Worm (Caenorhabditis elegans) whole organism, L3 larva: Measurements from ENCODE around the gene C05E11.2.

Source experiments
- aly-2 ChIP-seq: fragments of 150-350 bp; optimal IDR thresholded peaks from 2 replicates; lab custom pipeline; 2014; ENCODE audit warnings: missing biosample characterization, missing genetic modification characterization
- ama-1 ChIP-seq: fragments of 150-350 bp; optimal IDR thresholded peaks from 2 replicates; lab custom pipeline; 2018
- ceh-28 ChIP-seq: fragments of 150-350 bp; optimal IDR thresholded peaks from 2 replicates; lab custom pipeline; 2014; ENCODE audit warnings: missing biosample characterization, missing genetic modification reagents, missing genetic modification characterization
- ceh-9 ChIP-seq: sonication (generic microtip); optimal IDR thresholded peaks from 2 replicates; lab custom pipeline; 2018; ENCODE audit warnings: missing biosample characterization, missing genetic modification characterization
- egl-5 ChIP-seq: fragments of 150-350 bp; optimal IDR thresholded peaks from 2 replicates; lab custom pipeline; 2017; ENCODE audit warnings: missing biosample characterization, missing genetic modification reagents, missing genetic modification characterization, inconsistent platforms
- elt-1 ChIP-seq: fragments of 150-350 bp; optimal IDR thresholded peaks from 2 replicates; lab custom pipeline; 2014; ENCODE audit warnings: missing biosample characterization, missing genetic modification characterization
- elt-2 ChIP-seq: sonication (generic microtip); optimal IDR thresholded peaks from 2 replicates; lab custom pipeline; 2016; ENCODE audit warnings: missing genetic modification reagents, mild to moderate bottlenecking, missing genetic modification characterization, missing compliant biosample characterization
- fkh-10 ChIP-seq: sonication (generic microtip); optimal IDR thresholded peaks from 2 replicates; lab custom pipeline; 2017; ENCODE audit warnings: missing biosample characterization, missing genetic modification reagents, missing genetic modification characterization
- fkh-2 ChIP-seq: fragments of 150-350 bp; optimal IDR thresholded peaks from 2 replicates; lab custom pipeline; 2014; ENCODE audit warnings: missing biosample characterization, missing genetic modification reagents, missing genetic modification characterization
- hmg-11 ChIP-seq: sonication (generic microtip); optimal IDR thresholded peaks from 2 replicates; lab custom pipeline; 2016; ENCODE audit warnings: missing genetic modification characterization, missing compliant biosample characterization
- jun-1 ChIP-seq: fragments of 150-350 bp; optimal IDR thresholded peaks from 2 replicates; lab custom pipeline; 2014; ENCODE audit warnings: missing biosample characterization, missing genetic modification reagents, missing genetic modification characterization
- lin-15B ChIP-seq: fragments of 150-350 bp; optimal IDR thresholded peaks from 2 replicates; lab custom pipeline; 2014; ENCODE audit warnings: missing biosample characterization, missing genetic modification characterization
- lsy-12 ChIP-seq: sonication (generic microtip); optimal IDR thresholded peaks from 2 replicates; lab custom pipeline; 2016; ENCODE audit warnings: mild to moderate bottlenecking, missing genetic modification characterization, missing compliant biosample characterization
- mdl-1 ChIP-seq: fragments of 150-350 bp; optimal IDR thresholded peaks from 2 replicates; lab custom pipeline; 2014; ENCODE audit warnings: missing biosample characterization, missing genetic modification characterization
- nfya-1 ChIP-seq: sonication (generic microtip); optimal IDR thresholded peaks from 2 replicates; lab custom pipeline; 2017; ENCODE audit warnings: missing genetic modification characterization, mild to moderate bottlenecking, missing compliant biosample characterization, antibody characterized with exemption, moderate library complexity; ENCODE audit not compliant: insufficient read depth
- nhr-23 ChIP-seq: fragments of 150-350 bp; optimal IDR thresholded peaks from 2 replicates; lab custom pipeline; 2014; ENCODE audit warnings: missing biosample characterization, missing genetic modification reagents, missing genetic modification characterization
- nhr-25 ChIP-seq: sonication (generic microtip); optimal IDR thresholded peaks from 2 replicates; lab custom pipeline; 2017; ENCODE audit warnings: missing biosample characterization, missing genetic modification characterization
- nhr-28 ChIP-seq: fragments of 150-350 bp; optimal IDR thresholded peaks from 2 replicates; lab custom pipeline; 2014; ENCODE audit warnings: missing biosample characterization, missing genetic modification characterization
- nhr-43 ChIP-seq: sonication (generic microtip); optimal IDR thresholded peaks from 2 replicates; lab custom pipeline; 2016; ENCODE audit warnings: mild to moderate bottlenecking, missing genetic modification characterization, missing compliant biosample characterization; ENCODE audit not compliant: poor library complexity, severe bottlenecking
- nhr-77 ChIP-seq: fragments of 150-350 bp; optimal IDR thresholded peaks from 2 replicates; lab custom pipeline; 2014; ENCODE audit warnings: missing biosample characterization, missing genetic modification characterization
- pha-4 ChIP-seq: fragments of 150-350 bp; optimal IDR thresholded peaks from 2 replicates; lab custom pipeline; 2014; ENCODE audit warnings: missing biosample characterization, missing genetic modification reagents, missing genetic modification characterization
- pqm-1 ChIP-seq: fragments of 150-350 bp; optimal IDR thresholded peaks from 2 replicates; lab custom pipeline; 2017; ENCODE audit warnings: missing biosample characterization, missing genetic modification characterization, inconsistent platforms
- snpc-4 ChIP-seq: fragments of 150-350 bp; optimal IDR thresholded peaks from 2 replicates; lab custom pipeline; 2014; ENCODE audit warnings: missing biosample characterization, missing genetic modification characterization
- tbx-2 ChIP-seq: sonication (generic microtip); optimal IDR thresholded peaks from 2 replicates; lab custom pipeline; 2016; ENCODE audit warnings: mild to moderate bottlenecking, missing genetic modification characterization, missing compliant biosample characterization
- unc-62 ChIP-seq: fragments of 150-350 bp; sonication (generic microtip); optimal IDR thresholded peaks from 4 replicates; lab custom pipeline; 2014; ENCODE audit warnings: missing biosample characterization, missing genetic modification reagents, missing genetic modification characterization
- ztf-4 ChIP-seq: fragments of 150-350 bp; optimal IDR thresholded peaks from 2 replicates; lab custom pipeline; 2014; ENCODE audit warnings: missing biosample characterization, missing genetic modification characterization

C05E11.2 gene

DNA sequence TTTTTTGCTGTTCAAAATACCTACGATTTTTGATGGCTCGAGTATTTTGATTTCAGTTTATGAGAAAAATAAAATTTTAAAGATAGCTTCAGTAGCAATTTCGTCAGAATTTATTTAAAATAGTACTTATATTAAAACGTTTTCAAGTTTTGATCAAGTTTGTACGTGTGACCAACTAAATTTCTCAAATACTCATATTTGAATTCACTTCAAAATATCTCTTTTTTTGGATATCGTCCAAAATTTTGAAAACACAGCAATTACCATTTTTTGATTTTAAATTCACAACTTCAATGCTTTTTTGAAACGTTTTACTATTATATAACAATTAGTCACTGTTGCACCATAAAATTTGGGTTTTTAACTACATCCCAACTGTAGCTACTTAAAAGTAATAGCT is 40.2 kb downstream of the C05E11.2 start:
- TF ChIP-seq nhr-43 (no peak), nhr-28 (tag; lab: Kevin White, UChicago) (no peak), egl-5 (no peak), ztf-4 (tag; lab: Kevin White, UChicago) (no peak), elt-1 (tag; lab: Kevin White, UChicago) (no peak), lin-15B (tag; lab: Kevin White, UChicago) (no peak), lsy-12 (tag; lab: Kevin White, UChicago) (no peak), nhr-77 (no peak), fkh-2 (tag; lab: Kevin White, UChicago) (no peak)

DNA sequence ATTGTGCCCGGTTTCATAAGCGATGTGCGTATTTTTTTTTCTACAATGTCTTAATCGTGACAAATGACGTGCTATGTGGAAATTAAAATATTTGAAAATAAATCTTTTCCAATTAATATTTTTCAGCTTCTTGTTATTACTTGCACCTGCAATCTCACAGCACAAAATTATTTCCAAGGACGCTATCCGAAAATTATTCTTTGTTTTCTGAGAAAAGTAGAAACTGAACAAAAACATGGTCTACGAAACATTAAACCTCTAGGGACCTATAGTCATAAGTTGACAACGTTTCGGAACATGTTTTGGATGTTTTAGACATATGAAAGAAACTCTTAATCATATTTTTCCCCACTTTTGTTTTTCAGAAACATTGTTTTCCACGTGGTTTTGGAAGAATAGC is 41.6 kb downstream of the C05E11.2 start:
- TF ChIP-seq nhr-25 (tag; lab: Kevin White, UChicago) (no peak), snpc-4 (no peak)

DNA sequence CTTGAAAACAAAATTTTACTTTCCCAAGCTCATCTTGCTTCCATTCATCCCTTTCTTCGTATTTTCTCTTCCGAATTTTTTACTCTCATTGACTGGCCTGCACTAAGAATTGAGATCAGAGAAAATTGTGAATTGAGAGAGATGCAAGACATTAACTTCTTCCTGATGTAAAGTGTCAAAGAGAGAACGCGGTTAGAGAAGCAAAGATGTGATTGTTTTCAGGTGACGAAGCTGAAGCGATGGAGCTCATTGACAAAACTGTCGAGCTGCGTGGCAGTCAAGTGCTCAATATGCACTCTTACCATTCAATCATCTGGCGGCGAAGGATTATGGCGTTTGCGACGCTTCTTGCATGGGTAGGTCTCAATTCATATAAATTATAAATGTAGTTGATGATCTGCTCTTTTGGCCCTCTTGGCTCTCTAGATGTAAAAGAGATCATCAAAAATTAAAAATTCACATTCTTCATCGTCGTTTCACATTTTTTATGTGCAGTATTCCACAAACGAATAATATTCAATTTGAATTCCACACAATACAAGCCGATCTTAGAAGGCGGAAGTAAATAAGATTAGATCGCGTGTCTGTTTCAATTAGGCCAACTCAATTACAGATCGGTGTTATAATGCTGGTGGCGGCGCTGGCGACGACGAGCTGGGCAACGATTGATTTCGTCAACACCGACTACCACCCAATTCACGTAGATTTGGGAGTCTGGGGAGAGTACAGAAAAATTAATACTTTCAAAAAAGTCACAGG is 42.3 kb downstream of the C05E11.2 start:
- TF ChIP-seq elt-2 (tag; lab: Kevin White, UChicago) = no peak
- no peak for TF ChIP-seq aly-2 (tag; lab: Kevin White, UChicago)
- TF ChIP-seq mdl-1 = no peak
- TF ChIP-seq ama-1 (lab: Kevin White, UChicago) = no peak
- no peak for TF ChIP-seq pha-4 (tag; lab: Kevin White, UChicago)
- TF ChIP-seq egl-5 = peak; percentile 87
- no peak for TF ChIP-seq unc-62

ce11 chrX:4632088-4632487 is 45.4 kb downstream of the C05E11.2 start, which contains the start of gene slcr-46.1:
slcr-46.1 (plus strand) TSS chrX:4632361.
- TF ChIP-seq elt-2 (tag; lab: Kevin White, UChicago) (peak; percentile 56), pqm-1 (tag; lab: Kevin White, UChicago) (peak; percentile 38), nhr-77 (no peak)

- TF ChIP-seq nfya-1 (tag; lab: Kevin White, UChicago) (peak; percentile 52), nhr-23 (peak; percentile 80), pha-4 (tag; lab: Kevin White, UChicago) (peak; percentile 56), fkh-10 (GFP tag; lab: Kevin White, UChicago) (no peak), fkh-2 (tag; lab: Kevin White, UChicago) (no peak), tbx-2 (tag; lab: Kevin White, UChicago) (peak; percentile 11), nhr-25 (tag; lab: Kevin White, UChicago) (peak; percentile 61), hmg-11 (tag; lab: Kevin White, UChicago) (peak; percentile 55), egl-5 (peak; percentile 38), jun-1 (tag; lab: Kevin White, UChicago) (no peak)
These were observed 48.9 kb downstream of the C05E11.2 start for ce11 chrX:4635643-4636042.

- TF ChIP-seq pqm-1 (tag; lab: Kevin White, UChicago) = peak; percentile 29
- no peak for TF ChIP-seq ceh-28 (tag; lab: Kevin White, UChicago)
- TF ChIP-seq elt-2 (tag; lab: Kevin White, UChicago) = peak; percentile 63
- TF ChIP-seq, all 47 proteins: peak for 2
These were observed 49.4 kb downstream of the C05E11.2 start for ce11 chrX:4636143-4636542.

ce11 chrX:4636821-4637220 is 50.1 kb downstream of the C05E11.2 start, which contains the start of gene hosl-1:
hosl-1 (plus strand) TSS chrX:4637121.
- TF ChIP-seq pqm-1 (tag; lab: Kevin White, UChicago) (peak; percentile 3), pha-4 (tag; lab: Kevin White, UChicago) (peak; percentile 11), ceh-9 (tag; lab: Kevin White, UChicago) (no peak), nhr-43 (no peak), egl-5 (no peak), nfya-1 (tag; lab: Kevin White, UChicago) (no peak)
